Worm (Caenorhabditis elegans) whole organism, late embryonic: Measurements from ENCODE around the gene ced-9.

Experiments used
- F13H6.1 ChIP-seq: sonication (generic microtip); optimal IDR thresholded peaks from 2 replicates; lab custom pipeline; 2016; ENCODE audit warnings: missing genetic modification characterization, missing compliant biosample characterization
- K09A11.1 ChIP-seq: sonication (generic microtip); optimal IDR thresholded peaks from 2 replicates; lab custom pipeline; 2017; ENCODE audit warnings: antibody characterized with exemption, mild to moderate bottlenecking, missing genetic modification characterization, missing compliant biosample characterization; ENCODE audit not compliant: insufficient read depth
- T23F11.4 ChIP-seq: fragments of 200-800 bp; sonication (Bioruptor generic); optimal IDR thresholded peaks from 2 replicates; lab custom pipeline; 2018; ENCODE audit warnings: mild to moderate bottlenecking, missing genetic modification characterization, missing compliant biosample characterization
- Y22D7AL.16 ChIP-seq: sonication (generic microtip); optimal IDR thresholded peaks from 2 replicates; lab custom pipeline; 2016; ENCODE audit warnings: missing genetic modification characterization, missing compliant biosample characterization
- ceh-2 ChIP-seq: sonication (generic microtip); optimal IDR thresholded peaks from 2 replicates; lab custom pipeline; 2016; ENCODE audit warnings: missing genotype, missing genetic modification characterization, missing compliant biosample characterization
- ceh-22 ChIP-seq: sonication (generic microtip); optimal IDR thresholded peaks from 2 replicates; lab custom pipeline; 2017; ENCODE audit warnings: missing biosample characterization, missing genetic modification characterization
- ceh-24 ChIP-seq: sonication (generic microtip); optimal IDR thresholded peaks from 2 replicates; lab custom pipeline; 2016; ENCODE audit warnings: mild to moderate bottlenecking, missing genetic modification characterization, missing compliant biosample characterization
- ceh-34 ChIP-seq: sonication (generic microtip); optimal IDR thresholded peaks from 2 replicates; lab custom pipeline; 2016; ENCODE audit warnings: mild to moderate bottlenecking, missing genetic modification characterization, missing compliant biosample characterization
- ceh-45 ChIP-seq: fragments of 200-800 bp; sonication (Bioruptor generic); IDR thresholded peaks from 2 replicates; pipeline ENCODE4 v1.3.6; 2022; ENCODE audit warnings: missing genetic modification reagents, missing genetic modification characterization, missing compliant biosample characterization
- ceh-48 ChIP-seq: sonication (generic microtip); optimal IDR thresholded peaks from 2 replicates; lab custom pipeline; 2016; ENCODE audit warnings: missing genetic modification characterization, inconsistent platforms, missing compliant biosample characterization
- ceh-9 ChIP-seq: sonication (generic microtip); optimal IDR thresholded peaks from 2 replicates; lab custom pipeline; 2016; ENCODE audit warnings: mild to moderate bottlenecking, missing genetic modification characterization, inconsistent platforms, missing compliant biosample characterization
- che-1 ChIP-seq: sonication (generic microtip); optimal IDR thresholded peaks from 2 replicates; lab custom pipeline; 2016; ENCODE audit warnings: mild to moderate bottlenecking, missing genetic modification characterization, missing compliant biosample characterization
- dmd-4 ChIP-seq: sonication (generic microtip); optimal IDR thresholded peaks from 2 replicates; lab custom pipeline; 2016; ENCODE audit warnings: borderline replicate concordance, missing genetic modification characterization, missing compliant biosample characterization
- elt-2 ChIP-seq: sonication (generic microtip); optimal IDR thresholded peaks from 2 replicates; lab custom pipeline; 2016; ENCODE audit warnings: missing genetic modification reagents, missing genetic modification characterization, missing compliant biosample characterization
- ets-4 ChIP-seq: sonication (generic microtip); optimal IDR thresholded peaks from 2 replicates; lab custom pipeline; 2016; ENCODE audit warnings: missing genetic modification characterization, missing compliant biosample characterization
- fkh-10 ChIP-seq: fragments of 150-350 bp; optimal IDR thresholded peaks from 2 replicates; lab custom pipeline; 2014; ENCODE audit warnings: missing biosample characterization, missing genetic modification reagents, missing genetic modification characterization
- gmeb-2 ChIP-seq: sonication (generic microtip); optimal IDR thresholded peaks from 2 replicates; lab custom pipeline; 2016; ENCODE audit warnings: missing genetic modification characterization, inconsistent platforms, missing compliant biosample characterization
- hlh-13 ChIP-seq: fragments of 200-800 bp; sonication (Bioruptor generic); optimal IDR thresholded peaks from 2 replicates; lab custom pipeline; 2018; ENCODE audit warnings: mild to moderate bottlenecking, missing genetic modification characterization, missing compliant biosample characterization
- hlh-15 ChIP-seq: sonication (generic microtip); optimal IDR thresholded peaks from 2 replicates; lab custom pipeline; 2016; ENCODE audit warnings: missing genetic modification characterization, missing compliant biosample characterization
- hlh-6 ChIP-seq: sonication (generic microtip); optimal IDR thresholded peaks from 2 replicates; lab custom pipeline; 2016; ENCODE audit warnings: missing genotype, missing genetic modification characterization, missing compliant biosample characterization
- hlh-8 ChIP-seq: sonication (generic microtip); optimal IDR thresholded peaks from 2 replicates; lab custom pipeline; 2016; ENCODE audit warnings: missing genotype, missing genetic modification characterization, missing compliant biosample characterization
- lim-6 ChIP-seq: sonication (generic microtip); optimal IDR thresholded peaks from 2 replicates; lab custom pipeline; 2016; ENCODE audit warnings: missing genetic modification characterization, missing compliant biosample characterization
- nhr-232 ChIP-seq: sonication (generic microtip); optimal IDR thresholded peaks from 2 replicates; lab custom pipeline; 2016; ENCODE audit warnings: missing genetic modification characterization, missing compliant biosample characterization
- pag-3 ChIP-seq: sonication (generic microtip); optimal IDR thresholded peaks from 2 replicates; lab custom pipeline; 2016; ENCODE audit warnings: missing compliant biosample characterization, missing genetic modification characterization, borderline replicate concordance
- pat-9 ChIP-seq: fragments of 200-800 bp; sonication (Bioruptor generic); optimal IDR thresholded peaks from 2 replicates; lab custom pipeline; 2018; ENCODE audit warnings: mild to moderate bottlenecking, missing genetic modification characterization, moderate library complexity, missing compliant biosample characterization
- pha-2 ChIP-seq: sonication (generic microtip); optimal IDR thresholded peaks from 2 replicates; lab custom pipeline; 2017; ENCODE audit warnings: mild to moderate bottlenecking, missing genetic modification characterization, missing compliant biosample characterization
- pha-4 ChIP-seq: fragments of 150-350 bp; optimal IDR thresholded peaks from 2 replicates; lab custom pipeline; 2018; ENCODE audit warnings: missing biosample characterization, missing genetic modification reagents, missing genetic modification characterization
- pqm-1 ChIP-seq: sonication (generic microtip); optimal IDR thresholded peaks from 2 replicates; lab custom pipeline; 2016; ENCODE audit warnings: missing genetic modification characterization, missing compliant biosample characterization
- rnt-1 ChIP-seq: sonication (generic microtip); optimal IDR thresholded peaks from 2 replicates; lab custom pipeline; 2016; ENCODE audit warnings: missing genetic modification characterization, missing compliant biosample characterization
- sdc-2 ChIP-seq: sonication (generic microtip); optimal IDR thresholded peaks from 2 replicates; lab custom pipeline; 2016; ENCODE audit warnings: missing genotype, missing genetic modification characterization, missing compliant biosample characterization
- sox-2 ChIP-seq: fragments of 200-800 bp; sonication (Bioruptor generic); IDR thresholded peaks from 2 replicates; pipeline ENCODE4 v1.3.6; 2022; ENCODE audit warnings: missing genetic modification reagents, missing genetic modification characterization, missing compliant biosample characterization
- tbx-2 ChIP-seq: sonication (generic microtip); optimal IDR thresholded peaks from 2 replicates; lab custom pipeline; 2016; ENCODE audit warnings: missing genetic modification characterization, missing compliant biosample characterization
- unc-3 ChIP-seq, 2 experiments: fragments of 200-800 bp in 1 of 2; sonication (Bioruptor generic) in 1 of 2; sonication (generic microtip) in 1 of 2; conservative IDR thresholded peaks in 1 of 2; optimal IDR thresholded peaks in 1 of 2; 2 replicates each; pipeline versions ENCODE4 v1.3.6 to Lab custom; 2016 to 2022; ENCODE audit warnings: missing compliant biosample characterization in 2 of 2, missing genetic modification characterization in 2 of 2, missing genetic modification reagents in 1 of 2
- unc-42 ChIP-seq: sonication (generic microtip); optimal IDR thresholded peaks from 2 replicates; lab custom pipeline; 2016; ENCODE audit warnings: missing genotype, missing genetic modification characterization, missing compliant biosample characterization
- unc-55 ChIP-seq: sonication (generic microtip); optimal IDR thresholded peaks from 2 replicates; lab custom pipeline; 2017; ENCODE audit warnings: missing biosample characterization, missing genetic modification reagents, missing genetic modification characterization
- unc-86 ChIP-seq: sonication (generic microtip); optimal IDR thresholded peaks from 2 replicates; lab custom pipeline; 2016; ENCODE audit warnings: missing genetic modification characterization, missing compliant biosample characterization
- zip-5 ChIP-seq: sonication (generic microtip); optimal IDR thresholded peaks from 2 replicates; lab custom pipeline; 2016; ENCODE audit warnings: missing genetic modification characterization, missing compliant biosample characterization
- ztf-16 ChIP-seq: sonication (generic microtip); optimal IDR thresholded peaks from 2 replicates; lab custom pipeline; 2017; ENCODE audit warnings: missing genetic modification characterization, missing compliant biosample characterization

ced-9 gene

ce11 chrIII:10355382-10355781, 20.4 kb downstream of the ced-9 start, which contains the start of gene spp-1:
Gene spp-1 (minus strand): TSS chrIII:10355668.
- TF ChIP-seq pag-3 (tag; lab: Kevin White, UChicago), result no peak
- TF ChIP-seq ceh-45, result no peak
- no peak for TF ChIP-seq pat-9 (tag; lab: Kevin White, UChicago)
- no peak for TF ChIP-seq unc-3 (GFP tag; conservative IDR thresholded peaks at IDR 0.05; lab: Robert Waterston, UW)
- no peak for TF ChIP-seq unc-3 (tag; optimal IDR thresholded peaks at IDR 0.05; lab: Kevin White, UChicago)
- no peak for TF ChIP-seq ceh-2 (tag; lab: Kevin White, UChicago)
- TF ChIP-seq Y22D7AL.16 (tag; lab: Kevin White, UChicago), result no peak
- no peak for TF ChIP-seq K09A11.1 (tag; lab: Kevin White, UChicago)
- TF ChIP-seq ets-4 (tag; lab: Kevin White, UChicago), result no peak
- no peak for TF ChIP-seq hlh-6 (tag; lab: Kevin White, UChicago)
- no peak for TF ChIP-seq pha-4 (tag; lab: Kevin White, UChicago)
- no peak for TF ChIP-seq hlh-8 (tag; lab: Kevin White, UChicago)

- TF ChIP-seq sdc-2 (tag; lab: Kevin White, UChicago), result no peak
- no peak for TF ChIP-seq tbx-2
- peak; percentile 5 for TF ChIP-seq elt-2
Measured at ce11 chrIII:10357598-10358186, 22.7 kb downstream of the ced-9 start, which contains the start of gene umps-1. Gene umps-1 (minus strand): TSS chrIII:10357648.

- TF ChIP-seq fkh-10 (GFP tag; lab: Kevin White, UChicago) (no peak), unc-42 (tag; lab: Kevin White, UChicago) (peak; percentile 21)
Measured at ce11 chrIII:10358751-10359150, 23.8 kb downstream of the ced-9 start.

- no peak for TF ChIP-seq lim-6
- TF ChIP-seq gmeb-2 (tag; lab: Kevin White, UChicago), result no peak
- no peak for TF ChIP-seq zip-5
- no peak for TF ChIP-seq ceh-34 (tag; lab: Kevin White, UChicago)
- no peak for TF ChIP-seq ztf-16 (tag; lab: Kevin White, UChicago)
- TF ChIP-seq hlh-15, result no peak
- TF ChIP-seq che-1 (tag; lab: Kevin White, UChicago), result no peak
- TF ChIP-seq ceh-9, result no peak
- TF ChIP-seq ceh-22 (tag; lab: Kevin White, UChicago), result no peak
- no peak for TF ChIP-seq ceh-2 (tag; lab: Kevin White, UChicago)
Measured at ce11 chrIII:10359916-10360315, 24.9 kb downstream of the ced-9 start.

- TF ChIP-seq K09A11.1 (tag; lab: Kevin White, UChicago) (no peak), ceh-24 (tag; lab: Kevin White, UChicago) (no peak), sox-2 (GFP tag; lab: Robert Waterston, UW) (no peak), ceh-22 (tag; lab: Kevin White, UChicago) (no peak), gmeb-2 (tag; lab: Kevin White, UChicago) (no peak), unc-86 (tag; lab: Kevin White, UChicago) (no peak), rnt-1 (no peak)
Measured at ce11 chrIII:10361456-10361855, 26.5 kb downstream of the ced-9 start.

- TF ChIP-seq unc-55 (GFP tag; lab: Kevin White, UChicago) (no peak), ceh-45 (no peak), T23F11.4 (GFP tag; lab: Kevin White, UChicago) (no peak), unc-86 (tag; lab: Kevin White, UChicago) (no peak), dmd-4 (tag; lab: Kevin White, UChicago) (no peak), pqm-1 (no peak), ceh-48 (no peak), pha-2 (tag; lab: Kevin White, UChicago) (no peak), unc-42 (tag; lab: Kevin White, UChicago) (no peak), gmeb-2 (tag; lab: Kevin White, UChicago) (no peak), nhr-232 (tag; lab: Kevin White, UChicago) (no peak), lim-6 (no peak), F13H6.1 (tag; lab: Kevin White, UChicago) (no peak), pat-9 (tag; lab: Kevin White, UChicago) (no peak), hlh-13 (GFP tag; lab: Kevin White, UChicago) (no peak)
Measured at ce11 chrIII:10362920-10363319, 27.9 kb downstream of the ced-9 start.
